Worm (Caenorhabditis elegans) whole organism, L1 larva: ENCODE results near the gene F31B9.7.

Experiments used
- alr-1 ChIP-seq: fragments of 200-800 bp; sonication (Bioruptor generic); optimal IDR thresholded peaks from 2 replicates; lab custom pipeline; 2018; ENCODE audit warnings: borderline replicate concordance, mild to moderate bottlenecking, missing genetic modification characterization, missing compliant biosample characterization
- dpl-1 ChIP-seq, 3 experiments: fragments of 150-350 bp in 2 of 3; sonication (generic microtip) in 1 of 3; optimal IDR thresholded peaks; 2 replicates each; lab custom pipeline; 2014 to 2017; ENCODE audit warnings: missing biosample characterization in 3 of 3, missing genetic modification characterization in 3 of 3, missing genetic modification reagents in 3 of 3
- grh-1 ChIP-seq: fragments of 200-800 bp; sonication (Bioruptor generic); IDR thresholded peaks from 2 replicates; pipeline ENCODE4 v1.3.6; 2022; ENCODE audit warnings: missing genetic modification reagents, missing genetic modification characterization, missing compliant biosample characterization
- lin-13 ChIP-seq: fragments of 150-350 bp; optimal IDR thresholded peaks from 2 replicates; lab custom pipeline; 2014; ENCODE audit warnings: missing biosample characterization, missing genetic modification reagents, missing genetic modification characterization
- lin-15B ChIP-seq: fragments of 150-350 bp; sonication (generic microtip); optimal IDR thresholded peaks from 3 replicates; lab custom pipeline; 2014; ENCODE audit warnings: missing biosample characterization, missing genetic modification characterization
- mdl-1 ChIP-seq, 2 experiments: fragments of 150-350 bp; optimal IDR thresholded peaks; 2 replicates each; lab custom pipeline; 2014 to 2017; ENCODE audit warnings: missing biosample characterization in 2 of 2, missing genetic modification characterization in 2 of 2, inconsistent platforms in 1 of 2
- nhr-12 ChIP-seq: sonication (generic microtip); optimal IDR thresholded peaks from 2 replicates; lab custom pipeline; 2017; ENCODE audit warnings: missing biosample characterization, missing genetic modification characterization
- nhr-76 ChIP-seq: sonication (generic microtip); optimal IDR thresholded peaks from 2 replicates; lab custom pipeline; 2017; ENCODE audit warnings: missing biosample characterization, missing genetic modification characterization
- rnt-1 ChIP-seq: sonication (generic microtip); optimal IDR thresholded peaks from 2 replicates; lab custom pipeline; 2016; ENCODE audit warnings: mild to moderate bottlenecking, missing genetic modification characterization, moderate library complexity, missing compliant biosample characterization
- skn-1 ChIP-seq: fragments of 150-350 bp; optimal IDR thresholded peaks from 2 replicates; lab custom pipeline; 2014; ENCODE audit warnings: missing biosample characterization, missing genetic modification characterization
- snpc-4 ChIP-seq: fragments of 150-350 bp; optimal IDR thresholded peaks from 2 replicates; lab custom pipeline; 2014; ENCODE audit warnings: missing biosample characterization, missing genetic modification characterization
- sup-37 ChIP-seq: fragments of 200-800 bp; sonication (Bioruptor generic); optimal IDR thresholded peaks from 2 replicates; lab custom pipeline; 2018; ENCODE audit warnings: mild to moderate bottlenecking, missing genetic modification characterization, missing compliant biosample characterization
- tlp-1 ChIP-seq: fragments of 150-350 bp; optimal IDR thresholded peaks from 2 replicates; lab custom pipeline; 2014; ENCODE audit warnings: missing biosample characterization, missing genetic modification characterization

- no peak for TF ChIP-seq tlp-1 (tag; lab: Kevin White, UChicago)
- TF ChIP-seq snpc-4 (tag; lab: Kevin White, UChicago): no peak
- no peak for TF ChIP-seq lin-15B (tag; lab: Kevin White, UChicago)
- TF ChIP-seq nhr-12 (tag; lab: Kevin White, UChicago): no peak
- TF ChIP-seq skn-1 (tag; lab: Kevin White, UChicago): no peak
- no peak for TF ChIP-seq lin-13
- TF ChIP-seq dpl-1 (GFP tag; optimal IDR thresholded peaks at IDR 0.05; lab: Kevin White, UChicago): no peak
- no peak for TF ChIP-seq alr-1
- no peak for TF ChIP-seq rnt-1 (tag; lab: Kevin White, UChicago)
- no peak for TF ChIP-seq sup-37 (GFP tag; lab: Kevin White, UChicago)
- no peak for TF ChIP-seq mdl-1 (tag; optimal IDR thresholded peaks at IDR 0.05; lab: Kevin White, UChicago)
- no peak for TF ChIP-seq grh-1 (GFP tag; lab: Robert Waterston, UW)
- TF ChIP-seq nhr-76 (tag; lab: Kevin White, UChicago): no peak
Measured at ce11 chrX:15937854-15938253, 18.4 kb downstream of the F31B9.7 start.
